Fruit fly (Drosophila melanogaster) whole organism, pupa: ENCODE measurements around the gene CG7006.

Source experiments
- CG10348 ChIP-seq: fragments of 200-800 bp; sonication (Bioruptor generic); IDR thresholded peaks from 2 replicates; pipeline ENCODE4 v1.3.6; 2022; ENCODE audit warnings: missing biosample characterization, missing genetic modification characterization
- CG12605 ChIP-seq: fragments of 200-800 bp; sonication (Bioruptor generic); IDR thresholded peaks from 2 replicates; pipeline ENCODE4 v1.3.6; 2022; ENCODE audit warnings: missing biosample characterization, missing genetic modification characterization
- CG13204 ChIP-seq: fragments of 200-800 bp; sonication (Bioruptor generic); optimal IDR thresholded peaks from 2 replicates; lab custom pipeline; 2018; ENCODE audit warnings: missing biosample characterization, mild to moderate bottlenecking, missing genetic modification characterization, moderate library complexity
- CG14655 ChIP-seq: fragments of 200-800 bp; sonication (Bioruptor generic); optimal IDR thresholded peaks from 3 replicates; lab custom pipeline; 2017; ENCODE audit warnings: mild to moderate bottlenecking, missing biosample characterization, missing genetic modification reagents, missing genetic modification characterization
- CG15710 ChIP-seq: fragments of 200-800 bp; sonication (Bioruptor generic); optimal IDR thresholded peaks from 2 replicates; lab custom pipeline; 2018; ENCODE audit warnings: missing biosample characterization, mild to moderate bottlenecking, missing genetic modification characterization, moderate library complexity
- CG17806 ChIP-seq: fragments of 200-800 bp; sonication (Bioruptor generic); optimal IDR thresholded peaks from 2 replicates; lab custom pipeline; 2018; ENCODE audit warnings: missing biosample characterization, mild to moderate bottlenecking, missing genetic modification characterization, moderate library complexity
- CG32121 ChIP-seq: fragments of 200-800 bp; sonication (Bioruptor generic); IDR thresholded peaks from 2 replicates; pipeline ENCODE4 v1.3.6; 2022; ENCODE audit warnings: missing biosample characterization, missing genetic modification characterization
- CG34367 ChIP-seq: fragments of 200-800 bp; sonication (Bioruptor generic); optimal IDR thresholded peaks from 2 replicates; lab custom pipeline; 2018; ENCODE audit warnings: missing biosample characterization, mild to moderate bottlenecking, missing genetic modification characterization
- CG4496 ChIP-seq: fragments of 200-800 bp; sonication (Bioruptor generic); IDR thresholded peaks from 3 replicates; pipeline ENCODE4 v1.3.6; 2022; ENCODE audit warnings: missing biosample characterization, missing genetic modification characterization
- CG8159 ChIP-seq: fragments of 200-800 bp; sonication (Bioruptor generic); optimal IDR thresholded peaks from 3 replicates; lab custom pipeline; 2018; ENCODE audit warnings: missing biosample characterization, mild to moderate bottlenecking, missing genetic modification characterization, moderate library complexity
- CG8301 ChIP-seq: fragments of 200-800 bp; sonication (Bioruptor generic); optimal IDR thresholded peaks from 2 replicates; lab custom pipeline; 2018; ENCODE audit warnings: missing biosample characterization, mild to moderate bottlenecking, missing genetic modification characterization
- CG9948 ChIP-seq: fragments of 200-800 bp; sonication (Bioruptor generic); optimal IDR thresholded peaks from 2 replicates; lab custom pipeline; 2018; ENCODE audit warnings: missing biosample characterization, mild to moderate bottlenecking, missing genetic modification characterization, moderate library complexity
- D1 ChIP-seq: fragments of 200-800 bp; sonication (Bioruptor generic); optimal IDR thresholded peaks from 2 replicates; lab custom pipeline; 2018; ENCODE audit warnings: missing biosample characterization, mild to moderate bottlenecking, missing genetic modification characterization, moderate library complexity
- EcR ChIP-seq: fragments of 200-800 bp; sonication (Bioruptor generic); optimal IDR thresholded peaks from 3 replicates; lab custom pipeline; 2019; ENCODE audit warnings: missing biosample characterization, missing genetic modification characterization, mild to moderate bottlenecking, moderate library complexity, missing genetic modification reagents
- Ets98B ChIP-seq: fragments of 200-800 bp; sonication (Bioruptor generic); IDR thresholded peaks from 2 replicates; pipeline ENCODE4 v1.3.6; 2022; ENCODE audit warnings: missing biosample characterization, missing genetic modification characterization
- Pif1A ChIP-seq: fragments of 200-800 bp; sonication (Bioruptor generic); optimal IDR thresholded peaks from 3 replicates; lab custom pipeline; 2016; ENCODE audit warnings: missing biosample characterization, missing genetic modification characterization
- Pif1B ChIP-seq: fragments of 200-800 bp; sonication (Bioruptor generic); optimal IDR thresholded peaks from 3 replicates; lab custom pipeline; 2016; ENCODE audit warnings: missing biosample characterization, missing genetic modification characterization
- Snoo ChIP-seq: fragments of 200-800 bp; sonication (Bioruptor generic); optimal IDR thresholded peaks from 3 replicates; lab custom pipeline; 2017; ENCODE audit warnings: missing biosample characterization, mild to moderate bottlenecking, missing genetic modification characterization, inconsistent platforms
- fd96Ca ChIP-seq: fragments of 200-800 bp; sonication (Bioruptor generic); IDR thresholded peaks from 3 replicates; pipeline ENCODE4 v1.3.6; 2022; ENCODE audit warnings: missing biosample characterization, missing genetic modification characterization
- gl ChIP-seq: fragments of 200-800 bp; sonication (Bioruptor generic); optimal IDR thresholded peaks from 2 replicates; lab custom pipeline; 2018; ENCODE audit warnings: missing biosample characterization, mild to moderate bottlenecking, missing genetic modification characterization
- rn ChIP-seq: fragments of 200-800 bp; sonication (Bioruptor generic); IDR thresholded peaks from 2 replicates; pipeline ENCODE4 v1.3.6; 2022; ENCODE audit warnings: missing biosample characterization, missing genetic modification characterization

The CG7006 gene

DNA sequence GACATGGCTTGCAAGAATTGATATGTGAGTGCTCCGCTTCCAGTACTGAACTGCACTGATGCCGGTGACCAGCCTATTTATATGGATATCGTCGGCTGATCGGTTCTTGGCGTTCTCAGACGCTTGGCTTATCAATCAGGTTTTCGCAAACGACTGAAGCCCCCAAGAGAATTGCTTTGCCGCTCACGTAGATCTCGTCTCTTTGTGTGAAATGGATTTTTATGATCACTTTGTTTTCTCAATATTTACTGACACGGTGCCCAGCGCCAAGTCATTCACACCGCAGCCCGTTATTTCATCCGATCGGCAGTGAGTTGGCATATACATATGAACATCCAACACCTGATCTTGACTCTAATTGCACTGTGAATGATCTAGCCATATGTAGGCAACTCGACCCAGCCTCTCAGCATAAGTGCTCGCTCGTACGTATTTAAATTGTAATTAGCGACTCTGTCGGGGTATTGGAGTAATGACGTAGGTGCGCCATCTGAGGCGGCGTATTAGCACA lies 9.9 kb downstream of the CG7006 start, which contains the start of gene CG13639:
Gene CG13639 (minus strand): TSS at position 51 of the 511 bp plus-strand sequence.
- TF ChIP-seq EcR (GFP tag; lab: Kevin White, UChicago): peak; percentile 87
- TF ChIP-seq CG34367 (tag; lab: Kevin White, UChicago): peak; percentile 27
- TF ChIP-seq CG8301: no peak
- no peak for TF ChIP-seq fd96Ca (GFP tag; lab: Robert Waterston, UW)

DNA sequence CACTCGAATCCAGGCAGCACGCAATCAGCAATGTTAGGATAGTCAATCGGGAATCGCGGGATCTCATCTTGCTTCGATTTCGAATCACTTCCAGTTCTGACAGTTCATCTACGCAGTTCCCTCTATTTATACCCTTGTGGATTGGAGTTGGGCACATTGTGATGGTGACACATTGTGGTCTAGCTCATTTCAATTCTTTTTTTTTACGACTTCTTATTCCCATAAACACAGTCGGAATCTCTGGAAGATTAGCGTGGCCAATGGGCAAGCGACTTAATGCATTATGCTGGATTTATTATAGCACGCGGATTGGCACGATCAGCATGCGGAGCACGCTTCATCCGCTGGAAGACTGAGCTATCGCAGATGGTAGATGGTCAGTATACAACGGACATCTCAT lies 11.6 kb downstream of the CG7006 start, which contains the start of gene CG13640:
Gene CG13640 (minus strand): TSS at position 101 of the 400 bp plus-strand sequence.
- TF ChIP-seq Snoo (tag; lab: Kevin White, UChicago) (no peak), CG17806 (tag; lab: Kevin White, UChicago) (no peak), CG32121 (no peak), CG9948 (tag; lab: Kevin White, UChicago) (no peak), rn (GFP tag; lab: Robert Waterston, UW) (no peak), Ets98B (GFP tag; lab: Robert Waterston, UW) (no peak), Pif1B (GFP tag; lab: Kevin White, UChicago) (no peak), Pif1A (no peak), CG12605 (GFP tag; lab: Robert Waterston, UW) (no peak), CG4496 (no peak), gl (tag; lab: Kevin White, UChicago) (no peak), CG34367 (tag; lab: Kevin White, UChicago) (no peak), CG14655 (no peak), CG8301 (no peak)

DNA sequence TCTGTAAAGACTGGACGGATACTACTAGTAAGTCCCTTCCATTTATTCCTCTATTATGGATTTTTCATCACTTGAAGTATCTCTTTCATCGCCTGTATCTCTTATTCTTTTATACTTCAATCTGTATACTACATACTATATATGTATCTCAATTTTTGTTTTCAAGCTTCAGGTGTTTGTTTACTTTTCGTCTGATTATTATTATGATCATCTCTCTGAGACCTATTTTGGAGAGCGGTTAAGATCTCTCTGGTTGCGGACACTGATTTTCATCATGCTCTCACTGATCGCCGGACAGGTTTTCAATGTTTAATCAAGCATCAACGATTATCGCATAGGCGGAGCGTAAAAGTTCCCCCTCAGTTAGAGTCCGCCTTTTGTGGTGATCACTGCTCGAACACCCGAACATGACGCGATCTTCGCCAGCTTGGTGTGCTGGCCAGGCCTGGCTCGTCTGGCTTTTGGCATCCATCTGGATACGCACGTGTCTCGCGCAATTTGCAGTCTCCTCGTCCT lies 12.2 kb downstream of the CG7006 start, which contains the start of gene CG7016:
Gene CG7016 (plus strand): TSS at position 358 of the 516 bp plus-strand sequence.
- TF ChIP-seq CG4496: no peak
- no peak for TF ChIP-seq CG12605 (GFP tag; lab: Robert Waterston, UW)
- no peak for TF ChIP-seq Pif1A
- TF ChIP-seq CG14655: no peak
- TF ChIP-seq Pif1B (GFP tag; lab: Kevin White, UChicago): no peak

DNA sequence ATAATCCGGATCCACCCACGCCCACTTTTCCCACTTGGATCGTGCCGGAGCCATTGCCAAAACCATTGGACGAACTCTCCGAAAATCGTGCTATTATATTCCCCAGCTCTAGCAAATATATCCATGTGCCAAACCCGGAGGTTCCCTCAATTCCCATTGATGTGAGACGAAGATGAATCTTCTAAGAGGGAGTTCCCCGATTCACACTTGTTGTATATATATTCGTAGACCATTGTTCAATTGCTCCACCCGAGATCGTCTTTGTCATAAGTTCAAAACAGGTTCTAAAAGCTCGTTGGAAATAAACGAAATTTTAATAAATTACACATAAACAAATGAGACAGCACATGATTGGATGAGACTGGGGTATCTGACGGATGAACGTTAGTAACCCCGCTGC lies 13.5 kb downstream of the CG7006 start:
- no peak for TF ChIP-seq CG12605 (GFP tag; lab: Robert Waterston, UW)
- no peak for TF ChIP-seq CG17806 (tag; lab: Kevin White, UChicago)
- TF ChIP-seq CG4496: no peak
- TF ChIP-seq CG9948 (tag; lab: Kevin White, UChicago): no peak
- TF ChIP-seq CG14655: no peak
- TF ChIP-seq CG32121: no peak
- TF ChIP-seq CG8159 (tag; lab: Kevin White, UChicago): no peak
- no peak for TF ChIP-seq Ets98B (GFP tag; lab: Robert Waterston, UW)
- TF ChIP-seq D1 (tag; lab: Kevin White, UChicago): no peak
- TF ChIP-seq CG15710 (tag; lab: Kevin White, UChicago): no peak
- TF ChIP-seq Pif1A: no peak
- TF ChIP-seq rn (GFP tag; lab: Robert Waterston, UW): no peak
- TF ChIP-seq CG10348: no peak
- no peak for TF ChIP-seq gl (tag; lab: Kevin White, UChicago)
- TF ChIP-seq fd96Ca (GFP tag; lab: Robert Waterston, UW): no peak
- TF ChIP-seq Snoo (tag; lab: Kevin White, UChicago): no peak
- no peak for TF ChIP-seq Pif1B (GFP tag; lab: Kevin White, UChicago)

DNA sequence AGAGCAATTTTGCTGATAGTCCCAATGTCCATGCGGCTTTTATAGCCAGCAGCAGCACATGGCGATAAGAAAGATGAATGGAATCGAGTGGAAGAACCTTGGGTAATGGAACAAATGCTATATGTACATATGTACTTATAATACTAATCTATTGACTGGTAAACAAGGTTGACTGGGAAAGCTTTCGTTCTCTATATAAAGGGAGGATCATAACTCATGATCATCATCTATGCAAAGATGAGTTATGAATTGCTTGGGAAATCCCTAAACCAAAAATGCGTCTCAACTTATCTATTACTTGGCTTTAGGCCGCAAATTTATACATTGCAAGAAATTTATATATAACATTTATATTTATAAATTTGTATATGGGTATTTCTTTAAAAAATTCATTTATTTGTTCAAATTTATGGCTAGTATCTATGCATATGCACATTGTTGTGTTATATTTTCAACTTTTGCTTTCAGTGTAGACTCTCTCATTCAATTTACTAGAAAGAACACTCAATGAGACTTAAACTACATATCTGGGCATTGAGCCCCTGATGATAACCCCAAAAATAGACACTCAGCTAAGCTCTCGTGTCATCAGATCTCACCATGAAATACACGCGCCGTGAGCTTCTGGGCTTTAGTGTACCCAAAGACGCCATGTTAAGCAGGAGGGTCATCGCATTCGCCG lies 14.4 kb downstream of the CG7006 start, which contains the start of the genes Srg1 and Elal:
Gene Srg1 (minus strand): TSS at position 14 of the 682 bp plus-strand sequence.
Gene Elal (plus strand): TSS at position 632 of the 682 bp plus-strand sequence.
- TF ChIP-seq rn (GFP tag; lab: Robert Waterston, UW) (no peak), D1 (tag; lab: Kevin White, UChicago) (no peak), CG12605 (GFP tag; lab: Robert Waterston, UW) (no peak), CG14655 (no peak), Pif1A (no peak), CG15710 (tag; lab: Kevin White, UChicago) (peak; percentile 4), CG8159 (tag; lab: Kevin White, UChicago) (peak; percentile 21), CG17806 (tag; lab: Kevin White, UChicago) (peak; percentile 13), gl (tag; lab: Kevin White, UChicago) (no peak), CG9948 (tag; lab: Kevin White, UChicago) (peak; percentile 29), Pif1B (GFP tag; lab: Kevin White, UChicago) (no peak), Snoo (tag; lab: Kevin White, UChicago) (no peak), CG10348 (no peak), CG8301 (no peak), Ets98B (GFP tag; lab: Robert Waterston, UW) (no peak), EcR (GFP tag; lab: Kevin White, UChicago) (no peak), CG32121 (no peak), fd96Ca (GFP tag; lab: Robert Waterston, UW) (no peak), CG34367 (tag; lab: Kevin White, UChicago) (no peak), CG13204 (GFP tag; lab: Kevin White, UChicago) (no peak), CG4496 (0 out of 3 replicates have a peak, but pooled peaks have one; percentile 33)

DNA sequence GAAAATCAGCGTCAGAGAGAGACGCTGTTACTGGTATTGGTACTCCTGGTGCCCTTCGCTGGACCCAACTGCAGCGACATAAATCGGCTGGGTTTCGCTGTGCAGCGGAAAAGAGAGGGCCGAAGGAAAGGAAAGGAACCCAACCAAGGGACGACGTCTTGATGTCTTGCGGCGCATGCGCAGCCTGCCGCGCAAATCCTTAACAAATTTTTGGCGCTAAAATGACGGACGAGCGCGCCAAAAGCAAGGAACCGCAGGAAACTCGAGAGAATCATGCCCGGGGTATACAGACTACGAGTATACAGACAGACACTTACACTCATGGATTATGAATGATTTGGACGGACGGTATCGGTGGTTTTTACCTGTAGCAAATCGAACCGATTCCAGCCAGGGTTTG lies 16.5 kb downstream of the CG7006 start:
- no peak for TF ChIP-seq CG10348
